Fruit fly (Drosophila melanogaster): ENCODE measurements around the gene CG10336.

dm6 chr2L:18688646-18689296, 557 bp upstream of the CG10336 start, which contains the start of gene msl-1:
- TF ChIP-seq CG8290 (GFP tag; optimal IDR thresholded peaks at IDR 0.05) (no peak), CG8290 (tag; optimal IDR thresholded peaks at IDR 0.05) (peak in 1 of 2 experiments; percentile 49), Dad (GFP tag; optimal IDR thresholded peaks at IDR 0.05) (no peak), CG5245 (GFP tag; optimal IDR thresholded peaks at IDR 0.05) (no peak), H15 (GFP tag; IDR thresholded peaks at IDR 0.05) (no peak; the same call in 2 of the 3 replicates), Ada2b (GFP tag; IDR thresholded peaks at IDR 0.05) (0 out of 2 replicates have a peak, but pooled peaks have one; percentile 4)
